Fruit fly (Drosophila melanogaster): Measurements from ENCODE around the gene CG12531.

Gene CG12531

dm6 chrX:19683040-19683875 lies 35.5 kb upstream of the CG12531 start, which contains the start of the genes dome and Ubqn (continued):
- TF ChIP-seq Taf1 (GFP tag; IDR thresholded peaks at IDR 0.05) (no peak), pb (GFP tag; optimal IDR thresholded peaks at IDR 0.05) (no peak), al (GFP tag; IDR thresholded peaks at IDR 0.05) (no peak), gt (GFP tag; IDR thresholded peaks at IDR 0.05) (no peak), C15 (GFP tag; IDR thresholded peaks at IDR 0.05) (no peak), CG7928 (GFP tag; optimal IDR thresholded peaks at IDR 0.05) (peak; percentile 94), CG10366 (GFP tag; IDR thresholded peaks at IDR 0.05) (no peak), toy (GFP tag; IDR thresholded peaks at IDR 0.05) (no peak), CG6854 (GFP tag; optimal IDR thresholded peaks at IDR 0.05) (peak; percentile 49), fu2 (GFP tag; optimal IDR thresholded peaks at IDR 0.05) (no peak), ftz-f1 (GFP tag; optimal IDR thresholded peaks at IDR 0.05) (peak; percentile 86), CG9437 (GFP tag; optimal IDR thresholded peaks at IDR 0.05) (no peak), CG6689 (GFP tag; IDR thresholded peaks at IDR 0.05) (no peak), crol (GFP tag; IDR thresholded peaks at IDR 0.05) (peak; percentile 92), Dfd (GFP tag; optimal IDR thresholded peaks at IDR 0.05) (no peak), knrl (GFP tag; IDR thresholded peaks at IDR 0.05; ENCODE audit: partially characterized antibody) (peak; percentile 93), CG8388 (GFP tag; optimal IDR thresholded peaks at IDR 0.05) (no peak), chn (GFP tag; optimal IDR thresholded peaks at IDR 0.05) (no peak), Hr51 (GFP tag; optimal IDR thresholded peaks at IDR 0.05) (no peak), vvl (GFP tag; IDR thresholded peaks at IDR 0.05) (no peak; the same call in 1 of the 2 replicates), Doc3 (GFP tag; IDR thresholded peaks at IDR 0.05; ENCODE audit: partially characterized antibody) (peak; percentile 82), Atf6 (GFP tag; IDR thresholded peaks at IDR 0.05) (no peak), amos (GFP tag; IDR thresholded peaks at IDR 0.05; ENCODE audit: partially characterized antibody) (peak; percentile 86), CG6765 (GFP tag; optimal IDR thresholded peaks at IDR 0.05) (no peak), Gug (GFP tag; IDR thresholded peaks at IDR 0.05) (no peak), CG11456 (GFP tag; IDR thresholded peaks at IDR 0.05) (no peak), grau (tag; optimal IDR thresholded peaks at IDR 0.05) (peak; percentile 1), z (GFP tag; IDR thresholded peaks at IDR 0.05) (no peak), CG13287 (GFP tag; IDR thresholded peaks at IDR 0.05; ENCODE audit: partially characterized antibody) (peak; percentile 90), CG9727 (GFP tag; optimal IDR thresholded peaks at IDR 0.05) (peak; percentile 22), run (tag; optimal IDR thresholded peaks at IDR 0.05) (no peak), Xbp1 (GFP tag; optimal IDR thresholded peaks at IDR 0.05) (no peak), Chrac-16 (GFP tag; optimal IDR thresholded peaks at IDR 0.05) (no peak), CG1233 (GFP tag; optimal IDR thresholded peaks at IDR 0.05) (no peak), Oaz (GFP tag; IDR thresholded peaks at IDR 0.05) (no peak), CG14441 (GFP tag; IDR thresholded peaks at IDR 0.05) (no peak), CG14965 (GFP tag; optimal IDR thresholded peaks at IDR 0.05; ENCODE audit: borderline replicate concordance) (no peak), gcm2 (GFP tag; optimal IDR thresholded peaks at IDR 0.05) (no peak), CG12942 (GFP tag; optimal IDR thresholded peaks at IDR 0.05) (no peak), repo (GFP tag; optimal IDR thresholded peaks at IDR 0.05) (no peak), peb (GFP tag; IDR thresholded peaks at IDR 0.05) (no peak), CG3847 (GFP tag; IDR thresholded peaks at IDR 0.05) (no peak), ranshi (GFP tag; IDR thresholded peaks at IDR 0.05) (no peak), CG16813 (GFP tag; IDR thresholded peaks at IDR 0.05; ENCODE audit: partially characterized antibody) (peak; percentile 95), CG9609 (GFP tag; optimal IDR thresholded peaks at IDR 0.05) (peak; percentile 28), gem (tag; optimal IDR thresholded peaks at IDR 0.05) (no peak), CG16779 (GFP tag; IDR thresholded peaks at IDR 0.05) (no peak), CG4820 (GFP tag; optimal IDR thresholded peaks at IDR 0.05) (peak; percentile 34), Fer3 (tag; optimal IDR thresholded peaks at IDR 0.05) (no peak), CG10209 (GFP tag; optimal IDR thresholded peaks at IDR 0.05) (no peak)
